Worm (Caenorhabditis elegans): ENCODE results near the gene nhr-150.

The nhr-150 gene

DNA sequence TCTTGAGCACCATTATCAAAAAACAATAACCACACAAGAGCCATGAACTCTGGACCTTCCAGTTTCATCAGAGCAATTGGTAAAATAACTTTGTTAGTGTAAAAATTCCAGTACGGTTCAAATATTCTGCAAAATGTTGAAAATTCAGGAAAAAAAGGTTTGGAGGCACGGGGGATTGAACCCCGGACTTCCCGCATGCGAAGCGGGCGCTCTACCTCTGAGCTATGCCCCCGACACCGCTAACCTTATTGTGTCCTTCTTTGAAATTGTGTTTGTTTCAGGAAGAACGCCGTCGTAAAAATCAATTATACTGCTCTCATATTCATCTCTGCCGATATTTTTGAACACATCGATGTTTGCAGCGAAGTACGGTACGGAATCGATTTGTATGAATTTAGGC is 1.4 kb downstream of the nhr-150 start:
- TF ChIP-seq ets-7 (tag; optimal IDR thresholded peaks at IDR 0.05) = no peak
- no peak for TF ChIP-seq flt-1 (GFP tag; IDR thresholded peaks at IDR 0.05)
- no peak for TF ChIP-seq pes-1 (GFP tag; IDR thresholded peaks at IDR 0.05)
- no peak for TF ChIP-seq F13C5.2 (tag; optimal IDR thresholded peaks at IDR 0.05)
- TF ChIP-seq ceh-13 (GFP tag; optimal IDR thresholded peaks at IDR 0.05) = no peak
- TF ChIP-seq hnd-1 (tag; optimal IDR thresholded peaks at IDR 0.05) = no peak
- TF ChIP-seq tra-4 (tag; optimal IDR thresholded peaks at IDR 0.05) = no peak
- no peak for TF ChIP-seq tbx-37 (GFP tag; conservative IDR thresholded peaks at IDR 0.05)
- no peak for TF ChIP-seq scrt-1 (GFP tag; IDR thresholded peaks at IDR 0.05)
- TF ChIP-seq hmbx-1 (tag; optimal IDR thresholded peaks at IDR 0.05) = no peak
- no peak for TF ChIP-seq ama-1 (optimal IDR thresholded peaks at IDR 0.05)
- no peak for TF ChIP-seq aly-1 (tag; optimal IDR thresholded peaks at IDR 0.05)
- TF ChIP-seq B0310.2 (tag; optimal IDR thresholded peaks at IDR 0.05) = no peak
- no peak for TF ChIP-seq ceh-36 (tag; optimal IDR thresholded peaks at IDR 0.05)

DNA sequence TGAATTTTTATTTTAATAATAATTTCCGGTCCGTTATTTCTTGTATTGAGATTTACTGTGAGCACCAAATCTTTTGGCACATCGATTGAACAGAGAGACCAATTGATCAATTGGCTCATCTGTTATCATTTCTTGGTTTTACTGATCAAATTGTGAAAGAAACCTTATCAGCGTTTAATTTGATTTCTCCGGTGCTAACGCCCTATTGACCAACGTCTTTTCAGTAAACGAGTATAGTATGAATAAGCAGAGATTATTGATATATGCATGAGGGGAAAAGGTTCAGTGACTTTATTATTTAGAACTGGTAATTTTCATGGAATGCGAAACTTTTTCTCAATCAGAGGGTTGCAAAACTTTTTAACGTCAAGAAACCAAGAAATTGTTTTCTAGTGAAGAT is 2.2 kb downstream of the nhr-150 start:
- no peak for TF ChIP-seq sea-1 (GFP tag; conservative IDR thresholded peaks at IDR 0.05)
- no peak for TF ChIP-seq tbx-11 (GFP tag; IDR thresholded peaks at IDR 0.05)
- no peak for TF ChIP-seq ama-1 (optimal IDR thresholded peaks at IDR 0.05)
- no peak for TF ChIP-seq hnd-1 (tag; optimal IDR thresholded peaks at IDR 0.05)
- no peak for TF ChIP-seq ets-7 (tag; optimal IDR thresholded peaks at IDR 0.05)
- no peak for TF ChIP-seq tbx-37 (GFP tag; conservative IDR thresholded peaks at IDR 0.05)
- no peak for TF ChIP-seq flt-1 (GFP tag; IDR thresholded peaks at IDR 0.05)
- no peak for TF ChIP-seq ceh-36 (tag; optimal IDR thresholded peaks at IDR 0.05)
- TF ChIP-seq ceh-13 (GFP tag; optimal IDR thresholded peaks at IDR 0.05) = no peak
- no peak for TF ChIP-seq hmbx-1 (tag; optimal IDR thresholded peaks at IDR 0.05)
- no peak for TF ChIP-seq F13C5.2 (tag; optimal IDR thresholded peaks at IDR 0.05)
- TF ChIP-seq hmg-4 (GFP tag; optimal IDR thresholded peaks at IDR 0.05) = no peak
- no peak for TF ChIP-seq B0310.2 (tag; optimal IDR thresholded peaks at IDR 0.05)

DNA sequence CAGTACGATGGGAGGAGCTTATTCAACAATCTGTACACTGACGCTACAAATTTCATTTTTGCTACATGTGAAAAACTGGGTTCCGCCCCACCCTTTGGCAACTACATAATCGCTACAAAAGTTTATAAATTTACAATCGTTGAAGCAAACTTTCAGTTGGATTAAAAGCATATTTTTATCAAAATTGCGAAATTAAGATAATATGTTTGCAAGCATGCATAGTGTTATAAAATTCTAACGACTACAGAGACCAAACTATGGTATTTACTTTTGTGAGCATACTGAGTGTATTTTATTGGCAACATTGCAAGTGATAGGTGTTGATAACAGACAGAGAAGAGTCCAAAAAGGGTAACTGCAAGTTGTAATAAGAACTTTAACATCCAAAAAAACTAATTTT is 2.7 kb downstream of the nhr-150 start, which contains the start of gene C06B8.2:
Gene C06B8.2, minus strand, starts transcription at position 153 of the 400 bp plus-strand sequence.
- TF ChIP-seq ets-7 (tag; optimal IDR thresholded peaks at IDR 0.05) (no peak), B0310.2 (tag; optimal IDR thresholded peaks at IDR 0.05) (no peak), ceh-36 (tag; optimal IDR thresholded peaks at IDR 0.05) (no peak), tbx-37 (GFP tag; conservative IDR thresholded peaks at IDR 0.05) (no peak), scrt-1 (GFP tag; IDR thresholded peaks at IDR 0.05) (no peak)

DNA sequence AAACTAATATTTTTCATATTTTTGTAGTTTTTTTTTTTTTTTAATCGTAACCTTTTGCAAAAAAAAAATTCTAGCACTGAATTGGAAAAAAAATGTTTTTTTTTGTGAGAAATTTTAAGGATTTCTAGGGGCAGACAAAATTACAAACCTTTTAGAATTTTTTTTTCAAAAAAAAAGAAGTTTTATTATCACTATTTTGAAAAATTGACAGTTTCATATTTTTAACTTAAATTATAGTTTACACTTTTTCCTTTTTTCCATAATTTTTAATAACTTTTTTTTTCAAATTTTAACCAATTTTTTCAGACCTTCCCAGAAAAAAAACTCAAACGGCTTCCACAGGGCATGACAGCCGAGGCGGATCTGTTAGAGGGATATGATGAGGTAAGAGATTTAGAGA is 10.2 kb downstream of the nhr-150 start, which contains the start of gene dpf-1:
Gene dpf-1, plus strand, starts transcription at position 301 of the 400 bp plus-strand sequence.
- TF ChIP-seq hmg-4 (GFP tag; optimal IDR thresholded peaks at IDR 0.05) (no peak), hmbx-1 (tag; optimal IDR thresholded peaks at IDR 0.05) (no peak), tbx-11 (GFP tag; IDR thresholded peaks at IDR 0.05) (no peak), tbx-37 (GFP tag; conservative IDR thresholded peaks at IDR 0.05) (no peak), hnd-1 (tag; optimal IDR thresholded peaks at IDR 0.05) (no peak), ceh-13 (GFP tag; optimal IDR thresholded peaks at IDR 0.05) (no peak), flt-1 (GFP tag; IDR thresholded peaks at IDR 0.05) (no peak), ceh-36 (tag; optimal IDR thresholded peaks at IDR 0.05) (no peak), aly-1 (tag; optimal IDR thresholded peaks at IDR 0.05) (no peak), ama-1 (optimal IDR thresholded peaks at IDR 0.05) (no peak), scrt-1 (GFP tag; IDR thresholded peaks at IDR 0.05) (no peak), sea-1 (GFP tag; conservative IDR thresholded peaks at IDR 0.05) (no peak), B0310.2 (tag; optimal IDR thresholded peaks at IDR 0.05) (no peak), tra-4 (tag; optimal IDR thresholded peaks at IDR 0.05) (no peak), ets-7 (tag; optimal IDR thresholded peaks at IDR 0.05) (no peak), F13C5.2 (tag; optimal IDR thresholded peaks at IDR 0.05) (no peak)

DNA sequence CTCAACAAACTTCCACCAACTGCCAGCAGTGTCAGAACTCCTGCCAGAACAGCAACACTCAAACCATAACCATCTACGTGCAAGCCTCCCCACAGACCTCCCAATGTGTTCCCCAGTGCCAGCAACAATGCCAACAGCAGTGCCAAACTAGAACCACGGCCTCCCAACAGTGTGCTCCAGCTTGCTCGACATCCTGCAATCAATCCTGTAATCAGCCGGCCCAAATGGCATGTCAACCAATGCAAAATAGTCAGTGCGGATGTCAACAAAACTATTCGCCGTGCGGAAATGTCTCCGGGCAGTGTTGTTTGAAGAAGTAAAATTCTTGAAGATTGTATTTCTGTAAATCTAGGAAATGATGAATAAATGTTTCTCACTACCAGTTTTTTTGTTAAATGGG is 14.5 kb downstream of the nhr-150 start:
- TF ChIP-seq ama-1 (optimal IDR thresholded peaks at IDR 0.05) = no peak
- TF ChIP-seq hmg-4 (GFP tag; optimal IDR thresholded peaks at IDR 0.05) = no peak
- TF ChIP-seq flt-1 (GFP tag; IDR thresholded peaks at IDR 0.05) = no peak
- no peak for TF ChIP-seq ets-7 (tag; optimal IDR thresholded peaks at IDR 0.05)
- TF ChIP-seq tbx-11 (GFP tag; IDR thresholded peaks at IDR 0.05) = no peak
- no peak for TF ChIP-seq tbx-37 (GFP tag; conservative IDR thresholded peaks at IDR 0.05)
- no peak for TF ChIP-seq sea-1 (GFP tag; conservative IDR thresholded peaks at IDR 0.05)
- no peak for TF ChIP-seq ceh-13 (GFP tag; optimal IDR thresholded peaks at IDR 0.05)
- TF ChIP-seq scrt-1 (GFP tag; IDR thresholded peaks at IDR 0.05) = no peak
- TF ChIP-seq ceh-36 (tag; optimal IDR thresholded peaks at IDR 0.05) = no peak

DNA sequence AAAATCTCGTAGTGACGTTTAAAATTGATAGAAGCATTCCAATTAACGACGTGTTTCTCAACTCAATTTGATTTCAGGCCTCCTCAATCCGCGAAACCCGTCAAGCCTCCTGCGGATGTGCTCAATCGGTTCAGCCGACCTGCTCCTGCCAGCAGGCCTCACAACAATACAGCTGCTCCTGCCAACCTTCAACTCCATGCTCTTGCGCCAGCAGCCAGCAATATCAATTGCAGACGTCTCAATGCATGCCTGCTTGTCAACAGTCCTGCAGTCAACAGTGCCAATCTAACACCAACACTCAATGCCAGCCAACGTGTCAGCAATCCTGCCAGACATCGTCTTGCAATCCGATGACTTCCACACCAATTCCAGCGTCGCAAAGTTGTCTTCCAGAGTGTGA is 15.2 kb downstream of the nhr-150 start:
- TF ChIP-seq pes-1 (GFP tag; IDR thresholded peaks at IDR 0.05) (no peak), flt-1 (GFP tag; IDR thresholded peaks at IDR 0.05) (no peak), sea-1 (GFP tag; conservative IDR thresholded peaks at IDR 0.05) (no peak), tbx-37 (GFP tag; conservative IDR thresholded peaks at IDR 0.05) (no peak), hmg-4 (GFP tag; optimal IDR thresholded peaks at IDR 0.05) (no peak), hmbx-1 (tag; optimal IDR thresholded peaks at IDR 0.05) (no peak), ceh-36 (tag; optimal IDR thresholded peaks at IDR 0.05) (no peak), tbx-11 (GFP tag; IDR thresholded peaks at IDR 0.05) (no peak), F13C5.2 (tag; optimal IDR thresholded peaks at IDR 0.05) (no peak), hnd-1 (tag; optimal IDR thresholded peaks at IDR 0.05) (no peak), aly-1 (tag; optimal IDR thresholded peaks at IDR 0.05) (no peak), ets-7 (tag; optimal IDR thresholded peaks at IDR 0.05) (no peak), ceh-13 (GFP tag; optimal IDR thresholded peaks at IDR 0.05) (no peak), tra-4 (tag; optimal IDR thresholded peaks at IDR 0.05) (no peak), B0310.2 (tag; optimal IDR thresholded peaks at IDR 0.05) (no peak), scrt-1 (GFP tag; IDR thresholded peaks at IDR 0.05) (no peak), ama-1 (optimal IDR thresholded peaks at IDR 0.05) (no peak)

DNA sequence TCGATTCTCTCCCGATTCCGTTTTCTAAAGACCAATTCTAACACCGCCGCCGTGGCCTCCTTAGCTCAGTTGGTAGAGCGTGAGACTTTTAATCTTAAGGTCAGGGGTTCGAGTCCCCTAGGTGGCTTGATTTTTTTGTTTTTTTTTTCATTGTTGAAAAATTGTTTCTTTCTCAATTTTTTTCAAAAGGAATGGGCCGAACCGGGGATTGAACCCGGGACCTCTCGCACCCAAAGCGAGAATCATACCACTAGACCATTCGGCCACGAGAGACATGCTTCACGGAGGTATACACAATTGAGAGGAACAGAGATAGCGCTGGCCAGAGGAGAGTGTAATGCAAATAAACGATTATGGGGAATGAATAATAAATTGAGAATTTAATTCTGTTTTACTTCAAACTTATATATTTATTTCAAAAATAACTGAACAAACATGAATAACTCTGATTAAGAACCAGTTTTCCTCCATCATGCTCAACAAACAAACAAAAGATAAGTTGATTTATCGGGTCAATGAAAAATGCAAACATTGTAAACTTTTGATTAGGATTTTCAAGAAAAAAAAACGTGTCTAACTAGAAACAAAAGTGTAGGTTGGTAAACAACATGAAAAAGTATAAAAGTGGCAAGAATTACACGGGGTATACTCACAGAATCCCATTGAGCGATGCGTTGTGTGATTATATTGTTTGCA is 16.1 kb downstream of the nhr-150 start, which contains the start of gene pqn-71:
Gene pqn-71, plus strand, starts transcription at position 646 of the 696 bp plus-strand sequence.
- peak; percentile 78 for TF ChIP-seq tbx-11 (GFP tag; IDR thresholded peaks at IDR 0.05)
- peak; percentile 86 for TF ChIP-seq sea-1 (GFP tag; conservative IDR thresholded peaks at IDR 0.05)
- TF ChIP-seq hmg-4 (GFP tag; optimal IDR thresholded peaks at IDR 0.05) = peak; percentile 94
- TF ChIP-seq F13C5.2 (tag; optimal IDR thresholded peaks at IDR 0.05) = peak; percentile 93
- peak; percentile 81 for TF ChIP-seq aly-1 (tag; optimal IDR thresholded peaks at IDR 0.05)
- TF ChIP-seq tbx-37 (GFP tag; conservative IDR thresholded peaks at IDR 0.05) = peak; percentile 72
- peak; percentile 67 for TF ChIP-seq ets-7 (tag; optimal IDR thresholded peaks at IDR 0.05)
- TF ChIP-seq hmbx-1 (tag; optimal IDR thresholded peaks at IDR 0.05) = peak; percentile 65
- TF ChIP-seq hnd-1 (tag; optimal IDR thresholded peaks at IDR 0.05) = peak; percentile 69
- TF ChIP-seq scrt-1 (GFP tag; IDR thresholded peaks at IDR 0.05) = peak; percentile 83
- no peak for TF ChIP-seq ama-1 (optimal IDR thresholded peaks at IDR 0.05)
- peak; percentile 67 for TF ChIP-seq flt-1 (GFP tag; IDR thresholded peaks at IDR 0.05)
- peak; percentile 86 for TF ChIP-seq pes-1 (GFP tag; IDR thresholded peaks at IDR 0.05)
- peak; percentile 57 for TF ChIP-seq B0310.2 (tag; optimal IDR thresholded peaks at IDR 0.05)
- peak; percentile 55 for TF ChIP-seq ceh-13 (GFP tag; optimal IDR thresholded peaks at IDR 0.05)
- TF ChIP-seq ceh-36 (tag; optimal IDR thresholded peaks at IDR 0.05) = peak; percentile 74
- peak; percentile 77 for TF ChIP-seq tra-4 (tag; optimal IDR thresholded peaks at IDR 0.05)
